Worm (Caenorhabditis elegans) whole organism, L3 larva: Measurements from ENCODE around the gene zim-1.

Source experiments
- elt-3 ChIP-seq, 3 experiments: fragments of 150-350 bp in 1 of 3; sonication (generic microtip) in 2 of 3; optimal IDR thresholded peaks; 2 replicates in 2 of 3; 4 replicates in 1 of 3; lab custom pipeline; 2014 to 2017; ENCODE audit warnings: missing biosample characterization in 3 of 3, missing genetic modification characterization in 3 of 3
- lsy-12 ChIP-seq: sonication (generic microtip); optimal IDR thresholded peaks from 2 replicates; lab custom pipeline; 2016; ENCODE audit warnings: mild to moderate bottlenecking, missing genetic modification characterization, missing compliant biosample characterization
- nhr-23 ChIP-seq: fragments of 150-350 bp; optimal IDR thresholded peaks from 2 replicates; lab custom pipeline; 2014; ENCODE audit warnings: missing biosample characterization, missing genetic modification reagents, missing genetic modification characterization
- nhr-25 ChIP-seq: sonication (generic microtip); optimal IDR thresholded peaks from 2 replicates; lab custom pipeline; 2017; ENCODE audit warnings: missing biosample characterization, missing genetic modification characterization
- pha-4 ChIP-seq: fragments of 150-350 bp; optimal IDR thresholded peaks from 2 replicates; lab custom pipeline; 2014; ENCODE audit warnings: missing biosample characterization, missing genetic modification reagents, missing genetic modification characterization
- pqm-1 ChIP-seq: fragments of 150-350 bp; optimal IDR thresholded peaks from 2 replicates; lab custom pipeline; 2017; ENCODE audit warnings: missing biosample characterization, missing genetic modification characterization, inconsistent platforms
- unc-62 ChIP-seq: fragments of 150-350 bp; sonication (generic microtip); optimal IDR thresholded peaks from 4 replicates; lab custom pipeline; 2014; ENCODE audit warnings: missing biosample characterization, missing genetic modification reagents, missing genetic modification characterization

DNA sequence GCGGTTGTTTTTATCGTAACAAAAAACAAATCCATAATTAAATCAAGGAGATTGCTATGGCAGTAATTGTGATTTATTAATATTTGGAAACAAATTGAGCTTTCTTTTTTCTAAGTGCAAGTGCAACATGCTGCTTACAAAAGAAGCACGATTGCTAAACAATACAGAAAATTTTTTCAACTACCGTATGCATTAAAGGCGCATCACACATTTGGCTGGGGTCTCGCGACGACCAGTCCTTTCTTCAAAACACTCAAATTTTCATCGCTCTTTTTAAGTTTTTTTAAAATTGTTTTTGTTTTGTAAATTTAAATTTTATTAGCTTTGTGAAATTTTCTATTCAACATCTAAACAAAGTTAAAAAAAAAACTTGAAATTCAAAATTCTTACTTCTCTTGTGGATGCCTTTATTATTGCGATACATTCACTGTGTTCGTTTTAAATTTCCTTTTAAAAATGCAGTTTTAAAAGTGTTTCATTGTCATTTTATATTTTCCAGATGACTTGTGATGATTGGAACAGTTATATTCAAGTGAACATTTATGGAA is at the start of gene zim-1:
- no peak for TF ChIP-seq elt-3 (tag; optimal IDR thresholded peaks at IDR 0.05; lab: Kevin White, UChicago)
- no peak for TF ChIP-seq nhr-25 (tag; lab: Kevin White, UChicago)
- TF ChIP-seq unc-62: no peak
- TF ChIP-seq lsy-12 (tag; lab: Kevin White, UChicago): no peak
- TF ChIP-seq nhr-23: no peak
- no peak for TF ChIP-seq pha-4
- TF ChIP-seq pqm-1 (tag; lab: Kevin White, UChicago): no peak
